Worm (Caenorhabditis elegans) whole organism, late embryonic: ENCODE data around the gene K09C4.7.

ENCODE experiments used
- Y22D7AL.16 ChIP-seq: sonication (generic microtip); optimal IDR thresholded peaks from 2 replicates; lab custom pipeline; 2016; ENCODE audit warnings: missing genetic modification characterization, missing compliant biosample characterization
- ahr-1 ChIP-seq: sonication (generic microtip); optimal IDR thresholded peaks from 2 replicates; lab custom pipeline; 2016; ENCODE audit warnings: missing genetic modification characterization, missing compliant biosample characterization
- ceh-14 ChIP-seq: sonication (generic microtip); optimal IDR thresholded peaks from 2 replicates; lab custom pipeline; 2016; ENCODE audit warnings: missing genotype, missing genetic modification characterization, missing compliant biosample characterization
- ceh-2 ChIP-seq: sonication (generic microtip); optimal IDR thresholded peaks from 2 replicates; lab custom pipeline; 2016; ENCODE audit warnings: missing genotype, missing genetic modification characterization, missing compliant biosample characterization
- ceh-24 ChIP-seq: sonication (generic microtip); optimal IDR thresholded peaks from 2 replicates; lab custom pipeline; 2016; ENCODE audit warnings: mild to moderate bottlenecking, missing genetic modification characterization, missing compliant biosample characterization
- ceh-34 ChIP-seq: sonication (generic microtip); optimal IDR thresholded peaks from 2 replicates; lab custom pipeline; 2016; ENCODE audit warnings: mild to moderate bottlenecking, missing genetic modification characterization, missing compliant biosample characterization
- ceh-45 ChIP-seq: fragments of 200-800 bp; sonication (Bioruptor generic); IDR thresholded peaks from 2 replicates; pipeline ENCODE4 v1.3.6; 2022; ENCODE audit warnings: missing genetic modification reagents, missing genetic modification characterization, missing compliant biosample characterization
- dmd-4 ChIP-seq: sonication (generic microtip); optimal IDR thresholded peaks from 2 replicates; lab custom pipeline; 2016; ENCODE audit warnings: borderline replicate concordance, missing genetic modification characterization, missing compliant biosample characterization
- dve-1 ChIP-seq: sonication (generic microtip); optimal IDR thresholded peaks from 2 replicates; lab custom pipeline; 2017; ENCODE audit warnings: antibody characterized with exemption, mild to moderate bottlenecking, missing genetic modification characterization, missing compliant biosample characterization
- elt-2 ChIP-seq: sonication (generic microtip); optimal IDR thresholded peaks from 2 replicates; lab custom pipeline; 2016; ENCODE audit warnings: missing genetic modification reagents, missing genetic modification characterization, missing compliant biosample characterization
- fax-1 ChIP-seq: sonication (generic microtip); optimal IDR thresholded peaks from 2 replicates; lab custom pipeline; 2016; ENCODE audit warnings: missing genotype, missing genetic modification characterization, missing compliant biosample characterization
- hlh-6 ChIP-seq: sonication (generic microtip); optimal IDR thresholded peaks from 2 replicates; lab custom pipeline; 2016; ENCODE audit warnings: missing genotype, missing genetic modification characterization, missing compliant biosample characterization
- hlh-8 ChIP-seq: sonication (generic microtip); optimal IDR thresholded peaks from 2 replicates; lab custom pipeline; 2016; ENCODE audit warnings: missing genotype, missing genetic modification characterization, missing compliant biosample characterization
- lim-6 ChIP-seq: sonication (generic microtip); optimal IDR thresholded peaks from 2 replicates; lab custom pipeline; 2016; ENCODE audit warnings: missing genetic modification characterization, missing compliant biosample characterization
- mec-3 ChIP-seq: sonication (generic microtip); optimal IDR thresholded peaks from 2 replicates; lab custom pipeline; 2016; ENCODE audit warnings: borderline replicate concordance, missing genetic modification characterization, missing compliant biosample characterization
- nhr-232 ChIP-seq: sonication (generic microtip); optimal IDR thresholded peaks from 2 replicates; lab custom pipeline; 2016; ENCODE audit warnings: missing genetic modification characterization, missing compliant biosample characterization
- npax-4 ChIP-seq: sonication (generic microtip); optimal IDR thresholded peaks from 2 replicates; lab custom pipeline; 2016; ENCODE audit warnings: missing genetic modification characterization, missing compliant biosample characterization
- odd-2 ChIP-seq: sonication (generic microtip); optimal IDR thresholded peaks from 2 replicates; lab custom pipeline; 2017; ENCODE audit warnings: antibody characterized with exemption, mild to moderate bottlenecking, missing genetic modification characterization, missing compliant biosample characterization
- pat-9 ChIP-seq: fragments of 200-800 bp; sonication (Bioruptor generic); optimal IDR thresholded peaks from 2 replicates; lab custom pipeline; 2018; ENCODE audit warnings: mild to moderate bottlenecking, missing genetic modification characterization, moderate library complexity, missing compliant biosample characterization
- pha-2 ChIP-seq: sonication (generic microtip); optimal IDR thresholded peaks from 2 replicates; lab custom pipeline; 2017; ENCODE audit warnings: mild to moderate bottlenecking, missing genetic modification characterization, missing compliant biosample characterization
- pha-4 ChIP-seq: fragments of 150-350 bp; optimal IDR thresholded peaks from 2 replicates; lab custom pipeline; 2018; ENCODE audit warnings: missing biosample characterization, missing genetic modification reagents, missing genetic modification characterization
- pqm-1 ChIP-seq: sonication (generic microtip); optimal IDR thresholded peaks from 2 replicates; lab custom pipeline; 2016; ENCODE audit warnings: missing genetic modification characterization, missing compliant biosample characterization
- pros-1 ChIP-seq: fragments of 150-350 bp; optimal IDR thresholded peaks from 2 replicates; lab custom pipeline; 2014; ENCODE audit warnings: missing biosample characterization, missing genetic modification reagents, missing genetic modification characterization
- ref-2 ChIP-seq: sonication (generic microtip); optimal IDR thresholded peaks from 2 replicates; lab custom pipeline; 2016; ENCODE audit warnings: missing genetic modification characterization, missing compliant biosample characterization
- sdc-2 ChIP-seq: sonication (generic microtip); optimal IDR thresholded peaks from 2 replicates; lab custom pipeline; 2016; ENCODE audit warnings: missing genotype, missing genetic modification characterization, missing compliant biosample characterization
- sox-2 ChIP-seq: fragments of 200-800 bp; sonication (Bioruptor generic); IDR thresholded peaks from 2 replicates; pipeline ENCODE4 v1.3.6; 2022; ENCODE audit warnings: missing genetic modification reagents, missing genetic modification characterization, missing compliant biosample characterization
- tbx-2 ChIP-seq: sonication (generic microtip); optimal IDR thresholded peaks from 2 replicates; lab custom pipeline; 2016; ENCODE audit warnings: missing genetic modification characterization, missing compliant biosample characterization
- tbx-7 ChIP-seq: sonication (generic microtip); optimal IDR thresholded peaks from 2 replicates; lab custom pipeline; 2016; ENCODE audit warnings: missing genotype, missing genetic modification characterization, missing compliant biosample characterization
- ttx-3 ChIP-seq: sonication (generic microtip); optimal IDR thresholded peaks from 2 replicates; lab custom pipeline; 2016; ENCODE audit warnings: missing genetic modification reagents, missing genetic modification characterization, missing compliant biosample characterization
- unc-3 ChIP-seq, 2 experiments: fragments of 200-800 bp in 1 of 2; sonication (Bioruptor generic) in 1 of 2; sonication (generic microtip) in 1 of 2; conservative IDR thresholded peaks in 1 of 2; optimal IDR thresholded peaks in 1 of 2; 2 replicates each; pipeline versions ENCODE4 v1.3.6 to Lab custom; 2016 to 2022; ENCODE audit warnings: missing compliant biosample characterization in 2 of 2, missing genetic modification characterization in 2 of 2, missing genetic modification reagents in 1 of 2
- unc-42 ChIP-seq: sonication (generic microtip); optimal IDR thresholded peaks from 2 replicates; lab custom pipeline; 2016; ENCODE audit warnings: missing genotype, missing genetic modification characterization, missing compliant biosample characterization
- unc-55 ChIP-seq: sonication (generic microtip); optimal IDR thresholded peaks from 2 replicates; lab custom pipeline; 2017; ENCODE audit warnings: missing biosample characterization, missing genetic modification reagents, missing genetic modification characterization
- zip-5 ChIP-seq: sonication (generic microtip); optimal IDR thresholded peaks from 2 replicates; lab custom pipeline; 2016; ENCODE audit warnings: missing genetic modification characterization, missing compliant biosample characterization

K09C4.7 gene

ce11 chrX:3270806-3271205 lies 1.9 kb upstream of the K09C4.7 start, which contains the start of gene sul-1:
Gene sul-1, minus strand, starts transcription at chrX:3270906.
- TF ChIP-seq unc-55 (GFP tag; lab: Kevin White, UChicago) (peak; percentile 3), pha-4 (tag; lab: Kevin White, UChicago) (no peak), mec-3 (tag; lab: Kevin White, UChicago) (no peak), ttx-3 (no peak)
- TF ChIP-seq, all 69 proteins: peak for 1

DNA sequence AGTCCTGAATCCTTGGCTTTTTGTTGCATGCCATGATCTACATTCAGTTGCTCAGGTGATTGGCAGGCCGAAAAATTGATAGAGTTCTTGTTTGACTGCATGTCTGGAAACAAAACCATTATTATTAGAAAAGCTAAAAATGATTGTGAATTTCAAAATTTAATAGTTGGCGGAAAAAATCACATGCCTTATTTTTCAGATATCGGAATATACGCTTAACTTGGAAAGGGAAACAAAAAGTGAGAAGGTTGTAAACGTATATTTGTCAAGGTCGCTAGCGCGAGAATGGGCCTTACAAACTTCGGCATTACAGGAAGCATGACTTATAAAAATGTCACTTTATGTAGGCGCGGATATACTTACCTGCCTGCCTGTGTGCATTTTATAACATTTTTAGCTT lies 1.0 kb upstream of the K09C4.7 start, which contains the start of gene K09C4.9:
Gene K09C4.9, minus strand, starts transcription at position 101 of the 400 bp plus-strand sequence.
- TF ChIP-seq Y22D7AL.16 (tag; lab: Kevin White, UChicago) (no peak), sdc-2 (tag; lab: Kevin White, UChicago) (no peak), elt-2 (tag; lab: Kevin White, UChicago) (no peak), hlh-6 (tag; lab: Kevin White, UChicago) (no peak), unc-42 (tag; lab: Kevin White, UChicago) (no peak), pha-2 (no peak), lim-6 (no peak), zip-5 (tag; lab: Kevin White, UChicago) (no peak), nhr-232 (tag; lab: Kevin White, UChicago) (no peak), fax-1 (no peak), ceh-45 (GFP tag; lab: Robert Waterston, UW) (no peak), ceh-34 (tag; lab: Kevin White, UChicago) (no peak)

DNA sequence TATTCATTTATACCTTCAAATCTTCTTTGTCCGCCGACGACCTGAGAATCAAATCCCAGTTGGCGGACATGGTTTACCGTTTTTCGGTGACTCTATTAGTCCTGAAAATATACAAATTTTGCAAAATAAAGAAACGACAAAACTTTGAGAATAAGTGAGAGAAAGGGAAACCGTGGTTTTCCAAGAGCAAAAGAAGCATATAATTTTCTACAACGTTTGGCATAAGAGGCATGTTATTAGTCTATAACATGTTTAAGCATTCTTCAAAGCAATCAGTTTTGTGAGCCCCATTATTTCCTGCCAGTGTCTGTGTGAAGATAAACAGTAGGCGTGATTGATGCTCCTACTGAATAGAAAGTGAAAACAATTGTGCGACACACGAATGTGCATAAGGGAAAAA lies 7.5 kb downstream of the K09C4.7 start, which contains the start of gene K09C4.10:
Gene K09C4.10, minus strand, starts transcription at position 101 of the 400 bp plus-strand sequence.
- TF ChIP-seq unc-55 (GFP tag; lab: Kevin White, UChicago) (no peak), hlh-8 (no peak), odd-2 (no peak)

DNA sequence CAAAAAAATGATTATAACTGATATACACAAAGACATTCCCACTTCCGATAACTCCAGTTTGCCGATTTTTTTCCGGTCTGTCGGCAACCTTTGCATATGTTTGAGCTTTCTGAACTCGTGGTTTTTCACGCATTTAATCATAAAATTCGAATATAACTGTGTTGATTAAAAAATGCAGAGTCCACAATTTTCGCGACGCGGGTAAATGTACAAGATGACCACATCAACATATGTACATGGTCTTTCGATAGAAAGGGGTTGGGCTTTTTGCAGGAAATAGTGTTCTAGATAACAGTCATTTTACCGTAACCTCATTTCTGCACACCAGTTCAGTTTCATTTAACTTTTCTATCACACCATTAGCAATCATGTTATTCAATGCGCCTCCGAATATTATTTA lies 9.6 kb downstream of the K09C4.7 start, which contains the start of gene K09C4.5:
Gene K09C4.5, plus strand, starts transcription at position 326 of the 400 bp plus-strand sequence.
- TF ChIP-seq unc-3 (GFP tag; conservative IDR thresholded peaks at IDR 0.05; lab: Robert Waterston, UW) = no peak
- TF ChIP-seq unc-3 (tag; optimal IDR thresholded peaks at IDR 0.05; lab: Kevin White, UChicago) = no peak
- TF ChIP-seq dve-1 (tag; lab: Kevin White, UChicago) = no peak
- TF ChIP-seq sdc-2 (tag; lab: Kevin White, UChicago) = no peak
- TF ChIP-seq ceh-2 = no peak
- no peak for TF ChIP-seq hlh-6 (tag; lab: Kevin White, UChicago)

ce11 chrX:3283189-3283588 lies 10.5 kb downstream of the K09C4.7 start:
- peak; percentile 3 for TF ChIP-seq elt-2 (tag; lab: Kevin White, UChicago)
- no peak for TF ChIP-seq dmd-4 (tag; lab: Kevin White, UChicago)
- TF ChIP-seq, all 69 proteins: peak for 1

- TF ChIP-seq ref-2 (tag; lab: Kevin White, UChicago) (no peak), lim-6 (no peak), npax-4 (tag; lab: Kevin White, UChicago) (no peak), odd-2 (no peak), tbx-7 (no peak), ceh-14 (tag; lab: Kevin White, UChicago) (no peak), ttx-3 (no peak)
- TF ChIP-seq, all 69 proteins: peak for 0
These were observed 12.3 kb downstream of the K09C4.7 start for ce11 chrX:3284967-3285366.

DNA sequence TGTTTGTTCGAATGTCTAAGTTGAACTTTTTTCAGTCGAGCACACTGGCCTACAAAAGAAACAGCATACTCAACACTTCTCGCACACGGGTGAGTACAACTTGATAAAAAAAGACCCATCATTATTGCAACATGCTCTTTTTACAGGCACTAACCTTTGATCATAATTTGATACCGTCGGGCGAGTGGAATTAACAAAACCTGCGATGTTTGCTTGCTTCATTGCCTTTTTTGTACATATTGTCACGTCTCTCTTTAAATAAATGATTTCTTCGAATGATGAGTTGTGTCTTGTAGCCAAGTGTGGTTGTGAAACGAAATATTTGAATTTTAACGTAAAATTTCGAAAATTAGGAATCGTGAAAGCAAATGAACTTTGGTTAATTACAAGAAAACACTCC lies 12.8 kb downstream of the K09C4.7 start:
- no peak for TF ChIP-seq pqm-1
- TF ChIP-seq pha-4 (tag; lab: Kevin White, UChicago) = no peak
- no peak for TF ChIP-seq ref-2 (tag; lab: Kevin White, UChicago)
- no peak for TF ChIP-seq sox-2
- TF ChIP-seq ceh-24 (tag; lab: Kevin White, UChicago) = no peak
- TF ChIP-seq tbx-2 = no peak
- TF ChIP-seq lim-6 = no peak
- TF ChIP-seq pat-9 (tag; lab: Kevin White, UChicago) = no peak
- TF ChIP-seq ceh-45 (GFP tag; lab: Robert Waterston, UW) = no peak
- no peak for TF ChIP-seq ahr-1 (tag; lab: Kevin White, UChicago)
- no peak for TF ChIP-seq pros-1
